Worm (Caenorhabditis elegans) whole organism, mixed stage, embryonic: ENCODE measurements around the gene Y57A10A.31.

ENCODE experiments used
- blmp-1 ChIP-seq: fragments of 150-350 bp; optimal IDR thresholded peaks from 2 replicates; lab custom pipeline; 2014; ENCODE audit warnings: missing biosample characterization, missing genetic modification characterization
- nhr-12 ChIP-seq: fragments of 150-350 bp; optimal IDR thresholded peaks from 2 replicates; lab custom pipeline; 2014; ENCODE audit warnings: missing biosample characterization, missing genetic modification characterization
- nhr-237 ChIP-seq: fragments of 150-350 bp; optimal IDR thresholded peaks from 2 replicates; lab custom pipeline; 2014; ENCODE audit warnings: missing biosample characterization, missing genetic modification characterization
- nhr-76 ChIP-seq: sonication (generic microtip); optimal IDR thresholded peaks from 2 replicates; lab custom pipeline; 2017; ENCODE audit warnings: missing biosample characterization, missing genetic modification characterization
- unc-39 ChIP-seq: fragments of 150-350 bp; optimal IDR thresholded peaks from 2 replicates; lab custom pipeline; 2014; ENCODE audit warnings: missing biosample characterization, missing genetic modification characterization
- unc-62 ChIP-seq: fragments of 150-350 bp; optimal IDR thresholded peaks from 2 replicates; lab custom pipeline; 2014; ENCODE audit warnings: missing biosample characterization, missing genetic modification reagents, missing genetic modification characterization

DNA sequence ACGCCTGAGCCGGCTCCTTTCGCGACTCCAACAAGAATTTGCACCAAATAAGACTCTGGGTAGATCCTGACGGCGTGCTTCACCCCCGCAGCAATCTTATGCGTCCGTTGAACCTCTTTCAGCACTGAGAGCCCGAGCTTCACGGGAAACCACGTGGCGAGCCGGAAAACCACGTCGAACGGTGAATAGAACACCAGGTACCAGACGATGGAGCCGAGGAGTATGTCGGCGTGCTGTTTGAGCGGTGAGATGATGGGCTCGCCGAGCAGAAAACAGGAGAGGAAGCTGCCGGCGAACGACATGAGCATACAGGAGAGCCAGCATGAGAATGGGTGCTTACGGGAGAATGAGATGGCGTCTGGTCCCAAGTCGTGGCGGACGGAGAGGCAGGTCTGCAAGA lies 10.6 kb upstream of the Y57A10A.31 start:
- TF ChIP-seq unc-39 (tag; lab: Kevin White, UChicago) (no peak), blmp-1 (tag; lab: Kevin White, UChicago) (no peak), nhr-237 (tag; lab: Kevin White, UChicago) (no peak), nhr-76 (no peak), unc-62 (GFP tag; lab: Kevin White, UChicago) (no peak), nhr-12 (tag; lab: Kevin White, UChicago) (no peak)
